Worm (Caenorhabditis elegans) whole organism, early embryonic: ENCODE results near the gene lgg-3.

Experiments used
- F13C5.2 ChIP-seq: sonication (generic microtip); optimal IDR thresholded peaks from 2 replicates; lab custom pipeline; 2017; ENCODE audit warnings: mild to moderate bottlenecking, missing genetic modification characterization, inconsistent platforms, missing compliant biosample characterization
- aly-1 ChIP-seq: sonication (generic microtip); optimal IDR thresholded peaks from 2 replicates; lab custom pipeline; 2016; ENCODE audit warnings: missing genetic modification characterization, missing compliant biosample characterization
- ama-1 ChIP-seq: fragments of 150-350 bp; optimal IDR thresholded peaks from 2 replicates; lab custom pipeline; 2014
- hmbx-1 ChIP-seq: sonication (generic microtip); optimal IDR thresholded peaks from 2 replicates; lab custom pipeline; 2016; ENCODE audit warnings: mild to moderate bottlenecking, missing genetic modification characterization, missing compliant biosample characterization
- hmg-4 ChIP-seq: fragments of 200-800 bp; sonication (Bioruptor generic); optimal IDR thresholded peaks from 2 replicates; lab custom pipeline; 2018; ENCODE audit warnings: mild to moderate bottlenecking, missing genetic modification characterization, missing compliant biosample characterization
- tbx-11 ChIP-seq: fragments of 200-800 bp; sonication (Bioruptor generic); IDR thresholded peaks from 2 replicates; pipeline ENCODE4 v1.3.6; 2022; ENCODE audit warnings: missing genetic modification characterization, missing compliant biosample characterization
- tbx-37 ChIP-seq: fragments of 200-800 bp; sonication (Bioruptor generic); conservative IDR thresholded peaks from 2 replicates; pipeline ENCODE4 v1.3.6; 2022; ENCODE audit warnings: missing genetic modification reagents, missing genetic modification characterization, missing compliant biosample characterization

- TF ChIP-seq hmg-4 (GFP tag; lab: Kevin White, UChicago): no peak
- TF ChIP-seq F13C5.2 (tag; lab: Kevin White, UChicago): no peak
- no peak for TF ChIP-seq ama-1 (lab: Kevin White, UChicago)
- no peak for TF ChIP-seq tbx-37 (GFP tag; lab: Robert Waterston, UW)
- peak; percentile 45 for TF ChIP-seq aly-1
- TF ChIP-seq tbx-11: no peak
- TF ChIP-seq hmbx-1 (tag; lab: Kevin White, UChicago): no peak
These were observed 22.3 kb downstream of the lgg-3 start for ce11 chrIII:5675384-5675984.
